Worm (Caenorhabditis elegans): ENCODE measurements around the gene F21H7.2.

ce11 chrV:16277918-16278317, 48.1 kb upstream of the F21H7.2 start, which contains the start of gene cyp-37B1:
- TF ChIP-seq him-1 (tag; optimal IDR thresholded peaks at IDR 0.05) (no peak), dao-5 (tag; optimal IDR thresholded peaks at IDR 0.05) (no peak), W03F9.2 (tag; optimal IDR thresholded peaks at IDR 0.05) (no peak)
